Fruit fly (Drosophila melanogaster): Measurements from ENCODE around the gene CG6048.

CG6048 gene

dm6 chrX:5992767-5993325 is 40.5 kb downstream of the CG6048 start:
- TF ChIP-seq CrebA (GFP tag; optimal IDR thresholded peaks at IDR 0.05; ENCODE audit: borderline replicate concordance) (no peak), rgr (GFP tag; optimal IDR thresholded peaks at IDR 0.05) (no peak), Sp1 (GFP tag; optimal IDR thresholded peaks at IDR 0.05) (no peak), Dif (GFP tag; optimal IDR thresholded peaks at IDR 0.05; ENCODE audit: partially characterized antibody) (no peak), pan (optimal IDR thresholded peaks at IDR 0.05) (no peak), lola (GFP tag; optimal IDR thresholded peaks at IDR 0.05) (no peak), br (GFP tag; optimal IDR thresholded peaks at IDR 0.05) (no peak), Vsx2 (GFP tag; optimal IDR thresholded peaks at IDR 0.05; ENCODE audit: partially characterized antibody) (no peak), CG32264 (GFP tag; optimal IDR thresholded peaks at IDR 0.05) (no peak), tai (GFP tag; optimal IDR thresholded peaks at IDR 0.05) (no peak), h (GFP tag; optimal IDR thresholded peaks at IDR 0.05) (no peak), Myc (optimal IDR thresholded peaks at IDR 0.05) (no peak), CG9705 (GFP tag; optimal IDR thresholded peaks at IDR 0.05) (no peak), Abd-B (GFP tag; optimal IDR thresholded peaks at IDR 0.05) (no peak), usp (GFP tag; optimal IDR thresholded peaks at IDR 0.05) (no peak), Hnf4 (GFP tag; optimal IDR thresholded peaks at IDR 0.05) (no peak), Mio (GFP tag; optimal IDR thresholded peaks at IDR 0.05) (no peak)

- peak in 1 of 2 experiments; percentile 20 for TF ChIP-seq foxo (GFP tag; optimal IDR thresholded peaks at IDR 0.05)
- TF ChIP-seq woc (GFP tag; optimal IDR thresholded peaks at IDR 0.05), result peak; percentile 3
- TF ChIP-seq Hr83 (GFP tag; optimal IDR thresholded peaks at IDR 0.05; ENCODE audit: poor library complexity, severe bottlenecking), result no peak
- peak; percentile 28 for TF ChIP-seq h (GFP tag; optimal IDR thresholded peaks at IDR 0.05)
- TF ChIP-seq psq (GFP tag; optimal IDR thresholded peaks at IDR 0.05), result peak; percentile 15
- TF ChIP-seq OdsH (GFP tag; optimal IDR thresholded peaks at IDR 0.05), result no peak
- TF ChIP-seq CrebA (GFP tag; optimal IDR thresholded peaks at IDR 0.05; ENCODE audit: borderline replicate concordance), result no peak
Observed at dm6 chrX:5995951-5996350, 43.6 kb downstream of the CG6048 start.

DNA sequence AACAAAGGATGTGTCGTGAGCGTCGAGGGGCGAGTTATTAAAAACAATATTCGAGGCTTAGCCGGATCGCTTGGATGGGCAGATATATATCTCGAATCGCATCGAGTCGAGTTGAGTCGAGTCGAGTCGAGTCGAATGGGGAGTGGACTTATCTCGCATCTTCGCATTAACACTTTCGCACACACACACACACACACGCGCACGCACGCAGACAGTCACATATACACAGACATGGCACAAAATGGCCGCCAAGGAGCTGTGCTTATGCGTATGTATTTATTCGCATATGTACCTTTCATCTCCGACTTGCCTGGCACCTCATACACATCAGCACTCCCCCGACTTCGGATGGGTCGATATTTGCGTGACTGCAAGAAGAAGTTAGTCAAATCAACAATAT is 45.6 kb downstream of the CG6048 start:
- TF ChIP-seq OdsH (GFP tag; optimal IDR thresholded peaks at IDR 0.05) (no peak), dl (GFP tag; optimal IDR thresholded peaks at IDR 0.05; ENCODE audit: insufficient read depth in 1 of 2, partially characterized antibody in 2 of 2) (no peak), Hnf4 (GFP tag; optimal IDR thresholded peaks at IDR 0.05) (no peak), Myc (optimal IDR thresholded peaks at IDR 0.05) (no peak), fru (GFP tag; optimal IDR thresholded peaks at IDR 0.05) (no peak), dmrt93B (GFP tag; optimal IDR thresholded peaks at IDR 0.05) (no peak)

DNA sequence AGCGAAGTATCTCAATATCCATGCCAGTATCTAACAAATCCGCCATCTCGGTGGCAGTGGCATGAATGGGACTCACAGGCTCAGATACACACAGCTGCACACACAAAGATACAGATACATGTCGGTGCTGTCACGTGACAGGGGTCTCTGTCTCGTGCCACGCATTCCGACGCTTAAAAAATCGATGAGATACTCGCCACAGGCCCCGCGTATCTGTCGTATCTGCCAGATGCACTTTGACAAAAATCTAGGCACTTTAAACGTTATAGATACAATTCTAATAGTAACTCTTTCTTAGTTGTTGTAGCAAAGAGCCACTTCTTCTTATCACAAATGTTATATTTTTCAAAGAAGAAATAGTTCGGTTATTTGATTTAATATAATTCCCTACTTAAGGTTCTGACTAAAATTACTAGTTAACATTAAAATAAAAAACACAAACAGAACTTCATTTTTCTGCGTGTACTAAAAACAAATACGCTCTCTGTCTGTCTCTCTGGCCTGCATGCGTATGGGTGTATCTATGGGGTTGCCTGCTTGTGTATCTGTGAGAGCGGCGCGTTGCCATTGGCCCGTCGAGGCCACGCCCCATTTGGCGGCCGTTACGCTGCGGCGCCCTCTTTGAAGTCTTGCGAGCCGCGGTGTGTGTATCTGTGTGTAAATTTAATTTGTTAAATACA is 48.5 kb downstream of the CG6048 start, which contains the start of gene CG4766:
Gene CG4766, minus strand, starts transcription at position 51 of the 680 bp plus-strand sequence.
- TF ChIP-seq Dif (GFP tag; optimal IDR thresholded peaks at IDR 0.05; ENCODE audit: partially characterized antibody) (no peak), dl (GFP tag; optimal IDR thresholded peaks at IDR 0.05; ENCODE audit: insufficient read depth in 1 of 2, partially characterized antibody in 2 of 2) (no peak), psq (GFP tag; optimal IDR thresholded peaks at IDR 0.05) (peak; percentile 82), Sp1 (GFP tag; optimal IDR thresholded peaks at IDR 0.05) (peak; percentile 86), jim (GFP tag; optimal IDR thresholded peaks at IDR 0.05) (no peak), Jra (GFP tag; optimal IDR thresholded peaks at IDR 0.05) (peak; percentile 80), sage (GFP tag; optimal IDR thresholded peaks at IDR 0.05) (peak; percentile 49), br (GFP tag; optimal IDR thresholded peaks at IDR 0.05) (peak; percentile 87), dmrt93B (GFP tag; optimal IDR thresholded peaks at IDR 0.05) (peak; percentile 68), brk (GFP tag; optimal IDR thresholded peaks at IDR 0.05) (peak; percentile 36), CrebA (GFP tag; optimal IDR thresholded peaks at IDR 0.05; ENCODE audit: borderline replicate concordance) (peak; percentile 26), Dfd (GFP tag; optimal IDR thresholded peaks at IDR 0.05) (no peak), Myc (optimal IDR thresholded peaks at IDR 0.05) (no peak), pan (optimal IDR thresholded peaks at IDR 0.05) (no peak), CG32264 (GFP tag; optimal IDR thresholded peaks at IDR 0.05) (peak; percentile 54), woc (GFP tag; optimal IDR thresholded peaks at IDR 0.05) (peak; percentile 82), N (GFP tag; optimal IDR thresholded peaks at IDR 0.05) (no peak), rgr (GFP tag; optimal IDR thresholded peaks at IDR 0.05) (peak; percentile 82), Rel (GFP tag; optimal IDR thresholded peaks at IDR 0.05) (no peak), Rel (tag; optimal IDR thresholded peaks at IDR 0.05) (peak; percentile 37), tai (GFP tag; optimal IDR thresholded peaks at IDR 0.05) (peak; percentile 64), Abd-B (GFP tag; optimal IDR thresholded peaks at IDR 0.05) (no peak), GATAd (GFP tag; optimal IDR thresholded peaks at IDR 0.05) (no peak), CG9705 (GFP tag; optimal IDR thresholded peaks at IDR 0.05) (peak; percentile 69), ey (GFP tag; optimal IDR thresholded peaks at IDR 0.05) (peak; percentile 89), dsf (GFP tag; optimal IDR thresholded peaks at IDR 0.05; ENCODE audit: borderline replicate concordance) (no peak), foxo (GFP tag; optimal IDR thresholded peaks at IDR 0.05) (peak; percentile 34 to 92), lola (GFP tag; optimal IDR thresholded peaks at IDR 0.05) (no peak), sv (GFP tag; optimal IDR thresholded peaks at IDR 0.05) (peak; percentile 87), h (GFP tag; optimal IDR thresholded peaks at IDR 0.05) (peak; percentile 92), Vsx2 (GFP tag; optimal IDR thresholded peaks at IDR 0.05; ENCODE audit: partially characterized antibody) (no peak), usp (GFP tag; optimal IDR thresholded peaks at IDR 0.05) (no peak), Hnf4 (GFP tag; optimal IDR thresholded peaks at IDR 0.05) (peak; percentile 82), Hr78 (GFP tag; optimal IDR thresholded peaks at IDR 0.05) (no peak), HLH106 (tag; optimal IDR thresholded peaks at IDR 0.05) (peak; percentile 88), Mio (GFP tag; optimal IDR thresholded peaks at IDR 0.05) (no peak), fru (GFP tag; optimal IDR thresholded peaks at IDR 0.05) (peak; percentile 94)

Data from whole organism, wandering third instar larva.